Fruit fly (Drosophila melanogaster) whole organism, embryonic: Measurements from ENCODE around the gene Mlc1.

Source experiments
- CG11398 ChIP-seq: fragments of 200-800 bp; sonication (Bioruptor generic); optimal IDR thresholded peaks from 2 replicates; lab custom pipeline; 2016; ENCODE audit warnings: missing biosample characterization, missing genetic modification characterization
- CG14050 ChIP-seq: fragments of 200-800 bp; sonication (Bioruptor generic); IDR thresholded peaks from 3 replicates; pipeline ENCODE4 v1.3.6; 2022; ENCODE audit warnings: missing biosample characterization, missing genetic modification characterization
- CG1603 ChIP-seq: fragments of 200-800 bp; sonication (Bioruptor generic); optimal IDR thresholded peaks from 2 replicates; lab custom pipeline; 2019; ENCODE audit warnings: missing biosample characterization, mild to moderate bottlenecking, missing genetic modification characterization, moderate library complexity
- CG17802 ChIP-seq: fragments of 200-800 bp; sonication (Bioruptor generic); optimal IDR thresholded peaks from 2 replicates; lab custom pipeline; 2018; ENCODE audit warnings: missing biosample characterization, mild to moderate bottlenecking, missing genetic modification characterization, moderate library complexity
- CG2120 ChIP-seq: fragments of 200-800 bp; sonication (Bioruptor generic); optimal IDR thresholded peaks from 3 replicates; lab custom pipeline; 2016; ENCODE audit warnings: missing biosample characterization, missing genetic modification characterization
- CG2875 ChIP-seq: fragments of 200-800 bp; sonication (Bioruptor generic); optimal IDR thresholded peaks from 2 replicates; lab custom pipeline; 2017; ENCODE audit warnings: missing biosample characterization, mild to moderate bottlenecking, missing genetic modification characterization, missing genetic modification reagents
- CG30431 ChIP-seq: fragments of 200-800 bp; sonication (Bioruptor generic); optimal IDR thresholded peaks from 2 replicates; lab custom pipeline; 2017; ENCODE audit warnings: missing biosample characterization, missing genetic modification characterization
- CG32532 ChIP-seq: fragments of 200-800 bp; sonication (Bioruptor generic); IDR thresholded peaks from 2 replicates; pipeline ENCODE4 v1.3.6; 2022; ENCODE audit warnings: missing biosample characterization, missing genetic modification characterization
- CG34224 ChIP-seq: fragments of 200-800 bp; sonication (Bioruptor generic); IDR thresholded peaks from 3 replicates; pipeline ENCODE4 v1.3.6; 2022; ENCODE audit warnings: missing biosample characterization, missing genetic modification characterization; ENCODE audit not compliant: partially characterized antibody
- CG34422 ChIP-seq: fragments of 200-800 bp; sonication (Bioruptor generic); IDR thresholded peaks from 3 replicates; pipeline ENCODE4 v1.3.6; 2022; ENCODE audit warnings: missing biosample characterization, missing genetic modification characterization
- CG42726 ChIP-seq: fragments of 200-800 bp; sonication (Bioruptor generic); IDR thresholded peaks from 2 replicates; pipeline ENCODE4 v1.3.6; 2022; ENCODE audit warnings: missing biosample characterization, missing genetic modification characterization; ENCODE audit not compliant: partially characterized antibody
- CG4282 ChIP-seq: fragments of 200-800 bp; sonication (Bioruptor generic); optimal IDR thresholded peaks from 2 replicates; lab custom pipeline; 2016; ENCODE audit warnings: missing biosample characterization, missing genetic modification characterization
- CG4328 ChIP-seq: fragments of 200-800 bp; sonication (Bioruptor generic); optimal IDR thresholded peaks from 3 replicates; lab custom pipeline; 2017; ENCODE audit warnings: missing biosample characterization, missing genetic modification reagents, missing genetic modification characterization
- CG4707 ChIP-seq: fragments of 200-800 bp; sonication (Bioruptor generic); optimal IDR thresholded peaks from 2 replicates; lab custom pipeline; 2018; ENCODE audit warnings: missing biosample characterization, mild to moderate bottlenecking, missing genetic modification characterization, moderate library complexity
- CG6175 ChIP-seq: fragments of 200-800 bp; sonication (Bioruptor generic); IDR thresholded peaks from 3 replicates; pipeline ENCODE4 v1.3.6; 2022; ENCODE audit warnings: missing biosample characterization, missing genetic modification characterization
- CG6689 ChIP-seq: fragments of 200-800 bp; sonication (Bioruptor generic); IDR thresholded peaks from 2 replicates; pipeline ENCODE4 v1.3.6; 2022; ENCODE audit warnings: missing biosample characterization, missing genetic modification characterization
- CG7372 ChIP-seq: fragments of 200-800 bp; sonication (Bioruptor generic); IDR thresholded peaks from 2 replicates; pipeline ENCODE4 v1.3.6; 2022; ENCODE audit warnings: missing biosample characterization, missing genetic modification characterization
- CoRest ChIP-seq: fragments of 200-800 bp; sonication (Bioruptor generic); optimal IDR thresholded peaks from 3 replicates; lab custom pipeline; 2018; ENCODE audit warnings: missing biosample characterization, mild to moderate bottlenecking, missing genetic modification characterization, moderate library complexity
- Dad ChIP-seq: fragments of 200-800 bp; sonication (Bioruptor generic); optimal IDR thresholded peaks from 3 replicates; lab custom pipeline; 2016; ENCODE audit warnings: missing biosample characterization, missing genetic modification characterization
- Gug ChIP-seq: fragments of 200-800 bp; sonication (Bioruptor generic); IDR thresholded peaks from 4 replicates; pipeline ENCODE4 v1.3.6; 2022; ENCODE audit warnings: missing biosample characterization, missing genetic modification characterization
- HLHmδ ChIP-seq: fragments of 200-800 bp; sonication (Bioruptor generic); optimal IDR thresholded peaks from 2 replicates; lab custom pipeline; 2018; ENCODE audit warnings: missing biosample characterization, mild to moderate bottlenecking, missing genetic modification characterization, moderate library complexity
- Mrtf ChIP-seq: fragments of 200-800 bp; sonication (Bioruptor generic); IDR thresholded peaks from 3 replicates; pipeline ENCODE4 v1.3.6; 2022; ENCODE audit warnings: missing biosample characterization, missing genetic modification characterization
- Nf-YB ChIP-seq: fragments of 200-800 bp; sonication (Bioruptor generic); optimal IDR thresholded peaks from 3 replicates; lab custom pipeline; 2019; ENCODE audit warnings: missing biosample characterization, mild to moderate bottlenecking, missing genetic modification characterization, moderate library complexity
- YL-1 ChIP-seq: fragments of 200-800 bp; sonication (Bioruptor generic); optimal IDR thresholded peaks from 3 replicates; lab custom pipeline; 2017; ENCODE audit warnings: missing biosample characterization, mild to moderate bottlenecking, missing genetic modification characterization
- aop ChIP-seq: fragments of 200-800 bp; sonication (Bioruptor generic); IDR thresholded peaks from 2 replicates; pipeline ENCODE4 v1.3.6; 2022; ENCODE audit warnings: missing biosample characterization, missing genetic modification characterization
- ara ChIP-seq: fragments of 200-800 bp; sonication (Bioruptor generic); IDR thresholded peaks from 2 replicates; pipeline ENCODE4 v1.3.6; 2022; ENCODE audit warnings: missing biosample characterization, missing genetic modification characterization
- ato ChIP-seq: fragments of 200-800 bp; sonication (Bioruptor generic); IDR thresholded peaks from 2 replicates; pipeline ENCODE4 v1.3.6; 2022; ENCODE audit warnings: missing biosample characterization, missing genetic modification characterization; ENCODE audit not compliant: partially characterized antibody
- br ChIP-seq: fragments of >200 bp; optimal IDR thresholded peaks from 2 replicates; lab custom pipeline; 2017
- cg ChIP-seq: fragments of 200-800 bp; sonication (Bioruptor generic); optimal IDR thresholded peaks from 3 replicates; lab custom pipeline; 2019; ENCODE audit warnings: missing biosample characterization, mild to moderate bottlenecking, missing genetic modification characterization, moderate library complexity
- cwo ChIP-seq: fragments of 200-800 bp; sonication (Bioruptor generic); optimal IDR thresholded peaks from 3 replicates; lab custom pipeline; 2017; ENCODE audit warnings: missing biosample characterization, missing genetic modification characterization, mild to moderate bottlenecking, moderate library complexity, missing genetic modification reagents
- dati ChIP-seq: fragments of 200-800 bp; sonication (Bioruptor generic); IDR thresholded peaks from 2 replicates; pipeline ENCODE4 v1.3.6; 2022; ENCODE audit warnings: missing biosample characterization, missing genetic modification characterization
- dimm ChIP-seq: fragments of 200-800 bp; sonication (Bioruptor generic); IDR thresholded peaks from 2 replicates; pipeline ENCODE4 v1.3.6; 2022; ENCODE audit warnings: missing biosample characterization, missing genetic modification characterization
- emc ChIP-seq: fragments of 200-800 bp; sonication (Bioruptor generic); optimal IDR thresholded peaks from 2 replicates; lab custom pipeline; 2016; ENCODE audit warnings: missing biosample characterization, missing genetic modification characterization
- en ChIP-seq: fragments of 200-800 bp; sonication (Bioruptor generic); optimal IDR thresholded peaks from 2 replicates; lab custom pipeline; 2016; ENCODE audit warnings: missing biosample characterization, missing genetic modification characterization
- gfzf ChIP-seq: fragments of 200-800 bp; sonication (Bioruptor generic); optimal IDR thresholded peaks from 2 replicates; lab custom pipeline; 2016; ENCODE audit warnings: missing biosample characterization, mild to moderate bottlenecking, missing genetic modification characterization, moderate library complexity
- hkb ChIP-seq, 2 experiments: fragments of 200-800 bp in 1 of 2; fragments of >200 bp in 1 of 2; sonication (Bioruptor generic) in 1 of 2; IDR thresholded peaks in 1 of 2; optimal IDR thresholded peaks in 1 of 2; 2 replicates each; pipeline versions ENCODE4 v1.3.6 to Lab custom; 2017 to 2022; ENCODE audit warnings: missing biosample characterization in 1 of 2, missing genetic modification characterization in 1 of 2
- klu ChIP-seq: fragments of 200-800 bp; sonication (Bioruptor generic); IDR thresholded peaks from 2 replicates; pipeline ENCODE4 v1.3.6; 2022; ENCODE audit warnings: missing biosample characterization, missing genetic modification characterization
- mam ChIP-seq: fragments of 200-800 bp; sonication (Bioruptor generic); optimal IDR thresholded peaks from 3 replicates; lab custom pipeline; 2016; ENCODE audit warnings: missing biosample characterization, missing genetic modification characterization
- otp ChIP-seq: fragments of 200-800 bp; sonication (Bioruptor generic); IDR thresholded peaks from 3 replicates; pipeline ENCODE4, ENCODE4 v1.3.6; 2022; ENCODE audit warnings: missing biosample characterization, missing genetic modification characterization
- pho ChIP-seq: fragments of 200-800 bp; sonication (Bioruptor generic); optimal IDR thresholded peaks from 2 replicates; lab custom pipeline; 2016; ENCODE audit warnings: missing biosample characterization, missing genetic modification characterization
- pum ChIP-seq: fragments of 200-800 bp; sonication (Bioruptor generic); optimal IDR thresholded peaks from 2 replicates; lab custom pipeline; 2016; ENCODE audit warnings: missing biosample characterization, missing genetic modification characterization
- rib ChIP-seq: fragments of 200-800 bp; sonication (Bioruptor generic); IDR thresholded peaks from 2 replicates; pipeline ENCODE4 v1.3.6; 2022; ENCODE audit warnings: missing biosample characterization, missing genetic modification characterization
- run ChIP-seq: fragments of 200-800 bp; sonication (Bioruptor generic); optimal IDR thresholded peaks from 3 replicates; lab custom pipeline; 2018; ENCODE audit warnings: missing biosample characterization, mild to moderate bottlenecking, missing genetic modification characterization
- stc ChIP-seq: fragments of 200-800 bp; sonication (Bioruptor generic); IDR thresholded peaks from 2 replicates; pipeline ENCODE4 v1.3.6; 2022; ENCODE audit warnings: missing biosample characterization, missing genetic modification characterization
- tna ChIP-seq: fragments of 200-800 bp; sonication (Bioruptor generic); IDR thresholded peaks from 2 replicates; pipeline ENCODE4 v1.3.6; 2022; ENCODE audit warnings: missing biosample characterization, missing genetic modification characterization; ENCODE audit not compliant: partially characterized antibody
- trh ChIP-seq: fragments of 200-800 bp; sonication (Bioruptor generic); optimal IDR thresholded peaks from 2 replicates; lab custom pipeline; 2016; ENCODE audit warnings: missing biosample characterization, missing genetic modification characterization
- twi ChIP-seq: fragments of 200-800 bp; optimal IDR thresholded peaks from 2 replicates; lab custom pipeline; 2019; ENCODE audit warnings: missing biosample characterization, mild to moderate bottlenecking, missing genetic modification characterization, moderate library complexity

The Mlc1 gene

DNA sequence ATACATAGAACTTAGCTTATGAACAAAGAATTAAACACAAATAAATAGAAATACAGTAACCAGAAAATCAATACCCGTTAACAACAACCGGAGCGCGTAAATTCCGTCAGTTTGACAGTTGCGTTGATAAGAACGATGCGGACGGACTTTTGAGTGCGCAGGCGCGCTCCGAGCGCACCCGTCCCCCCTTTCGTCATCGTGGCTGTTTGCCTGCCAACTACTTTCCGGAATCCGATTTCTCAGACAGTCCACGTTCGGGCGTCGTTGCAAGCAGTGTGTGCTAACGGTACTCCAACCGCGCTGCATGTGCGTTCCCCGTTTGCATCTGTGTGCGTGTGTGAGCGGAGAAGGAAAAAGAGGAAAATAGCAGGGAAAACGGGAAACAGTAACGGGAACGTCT is 52.0 kb downstream of the Mlc1 start (continued):
- TF ChIP-seq CG34224 (GFP tag; lab: Robert Waterston, UW) = 0 out of 3 replicates have a peak, but pooled peaks have one; percentile 7
- TF ChIP-seq pho (GFP tag; lab: Kevin White, UChicago) = no peak
- TF ChIP-seq hkb (optimal IDR thresholded peaks at IDR 0.05; lab: Kevin White, UChicago) = no peak
- TF ChIP-seq hkb (GFP tag; IDR thresholded peaks at IDR 0.05; lab: Robert Waterston, UW) = 0 out of 2 replicates have a peak, but pooled peaks have one; percentile 9
- TF ChIP-seq ato = peak; percentile 36; the same call in 1 of the 2 replicates
- TF ChIP-seq Nf-YB (GFP tag; lab: Kevin White, UChicago) = no peak
- peak; percentile 59 for TF ChIP-seq cg (GFP tag; lab: Kevin White, UChicago)
- no peak for TF ChIP-seq CG6689
- 0 out of 4 replicates have a peak, but pooled peaks have one; percentile 7 for TF ChIP-seq Gug (GFP tag; lab: Robert Waterston, UW)

- 0 out of 2 replicates have a peak, but pooled peaks have one; percentile 58 for TF ChIP-seq CG42726 (GFP tag; lab: Robert Waterston, UW)
- TF ChIP-seq CoRest (tag; lab: Kevin White, UChicago) = peak; percentile 75
- peak; percentile 73 for TF ChIP-seq Dad (GFP tag; lab: Kevin White, UChicago)
- TF ChIP-seq CG2875 (GFP tag; lab: Kevin White, UChicago) = peak; percentile 26
- TF ChIP-seq CG6175 (GFP tag; lab: Robert Waterston, UW) = peak; percentile 59; the same call in 1 of the 3 replicates
- peak; percentile 54 for TF ChIP-seq pum (GFP tag; lab: Kevin White, UChicago)
- peak; percentile 45 for TF ChIP-seq twi (tag; lab: Kevin White, UChicago)
- TF ChIP-seq Mrtf = peak; percentile 75
- TF ChIP-seq CG4707 (GFP tag; lab: Kevin White, UChicago) = peak; percentile 6
- no peak for TF ChIP-seq en (GFP tag; lab: Kevin White, UChicago)
- peak; percentile 50 for TF ChIP-seq trh (GFP tag; lab: Kevin White, UChicago)
- TF ChIP-seq CG7372 (GFP tag; lab: Robert Waterston, UW) = peak; percentile 55; the same call in 1 of the 2 replicates
- TF ChIP-seq HLHmδ (GFP tag; lab: Kevin White, UChicago) = peak; percentile 25
- TF ChIP-seq otp = peak; percentile 58; the same call in 1 of the 3 replicates
- no peak for TF ChIP-seq gfzf (GFP tag; lab: Kevin White, UChicago)
- no peak; the same call in 1 of the 2 replicates for TF ChIP-seq aop (GFP tag; lab: Robert Waterston, UW)
- TF ChIP-seq CG17802 (tag; lab: Kevin White, UChicago) = peak; percentile 58
- TF ChIP-seq stc (GFP tag; lab: Robert Waterston, UW) = peak; percentile 56; the same call in 1 of the 2 replicates
- TF ChIP-seq CG4282 (GFP tag; lab: Kevin White, UChicago) = peak; percentile 57
- TF ChIP-seq dati (GFP tag; lab: Robert Waterston, UW) = no peak
- TF ChIP-seq CG11398 (GFP tag; lab: Kevin White, UChicago) = peak; percentile 24
- peak; percentile 64 for TF ChIP-seq CG30431 (GFP tag; lab: Kevin White, UChicago)
- no peak for TF ChIP-seq run (tag; lab: Kevin White, UChicago)
- TF ChIP-seq CG2120 = peak; percentile 86
- peak; percentile 24; the same call in 1 of the 2 replicates for TF ChIP-seq tna
- 0 out of 2 replicates have a peak, but pooled peaks have one; percentile 36 for TF ChIP-seq klu (GFP tag; lab: Robert Waterston, UW)
- TF ChIP-seq mam (GFP tag; lab: Kevin White, UChicago) = peak; percentile 85
- TF ChIP-seq rib (GFP tag; lab: Robert Waterston, UW) = peak; percentile 57; the same call in 1 of the 2 replicates
- TF ChIP-seq cwo (GFP tag; lab: Kevin White, UChicago) = peak; percentile 51
- TF ChIP-seq YL-1 (GFP tag; lab: Kevin White, UChicago) = peak; percentile 64
- TF ChIP-seq CG32532 (GFP tag; lab: Robert Waterston, UW) = peak; percentile 78
- TF ChIP-seq dimm (GFP tag; lab: Robert Waterston, UW) = no peak
- peak; percentile 53; the same call in 1 of the 3 replicates for TF ChIP-seq CG14050 (GFP tag; lab: Robert Waterston, UW)
- TF ChIP-seq CG1603 (tag; lab: Kevin White, UChicago) = peak; percentile 65
- TF ChIP-seq cg (GFP tag; lab: Kevin White, UChicago) = peak; percentile 48
- no peak for TF ChIP-seq br
- TF ChIP-seq CG4328 = peak; percentile 52
- peak; percentile 31 for TF ChIP-seq emc (GFP tag; lab: Kevin White, UChicago)
- TF ChIP-seq CG34422 (GFP tag; lab: Robert Waterston, UW) = peak; percentile 76
- peak; percentile 52; the same call in 1 of the 2 replicates for TF ChIP-seq ara (GFP tag; lab: Robert Waterston, UW)
Measured at dm6 chr3R:27607218-27607929, 52.6 kb downstream of the Mlc1 start, which contains the start of the genes dsd and Tusp. Gene dsd, minus strand, starts transcription at chr3R:27607396. Gene Tusp, plus strand, starts transcription at chr3R:27607879.
